Fruit fly (Drosophila melanogaster): ENCODE measurements around the gene Dbct.

DNA sequence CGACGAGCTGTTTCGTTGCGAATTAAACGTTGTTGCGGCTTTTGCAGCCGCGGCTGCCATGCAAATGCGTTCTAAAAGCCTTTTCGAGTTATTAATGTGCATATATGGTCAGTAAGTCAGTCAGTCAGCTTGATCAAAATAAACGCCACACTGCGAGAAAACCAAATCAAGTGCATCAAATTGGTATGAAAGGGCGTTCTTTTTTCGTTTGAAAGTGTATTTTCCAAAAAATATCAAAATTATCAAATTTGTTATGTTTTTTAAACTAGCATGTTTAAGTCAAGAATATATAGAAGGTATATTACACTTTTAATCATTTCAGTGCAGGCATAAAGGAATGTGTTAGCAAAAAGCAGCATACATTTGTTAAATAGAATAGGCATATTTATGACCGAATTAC, 43.4 kb upstream of the Dbct start:
- TF ChIP-seq pan (optimal IDR thresholded peaks at IDR 0.05) (no peak), EcR (GFP tag; optimal IDR thresholded peaks at IDR 0.05) (no peak), CG8478 (optimal IDR thresholded peaks at IDR 0.05) (no peak), usp (GFP tag; optimal IDR thresholded peaks at IDR 0.05) (no peak), psq (optimal IDR thresholded peaks at IDR 0.05) (no peak)
